Worm (Caenorhabditis elegans) whole organism, L3 larva: ENCODE measurements around the gene nxf-1.

ENCODE experiments used
- R02D3.7 ChIP-seq: fragments of 150-350 bp; optimal IDR thresholded peaks from 2 replicates; lab custom pipeline; 2014; ENCODE audit warnings: missing biosample characterization, missing genetic modification characterization
- ZK546.5 ChIP-seq: sonication (generic microtip); optimal IDR thresholded peaks from 2 replicates; lab custom pipeline; 2017; ENCODE audit warnings: missing biosample characterization, missing genetic modification characterization
- aly-2 ChIP-seq: fragments of 150-350 bp; optimal IDR thresholded peaks from 2 replicates; lab custom pipeline; 2014; ENCODE audit warnings: missing biosample characterization, missing genetic modification characterization
- ama-1 ChIP-seq: fragments of 150-350 bp; optimal IDR thresholded peaks from 2 replicates; lab custom pipeline; 2018
- ceh-16 ChIP-seq: sonication (generic microtip); optimal IDR thresholded peaks from 2 replicates; lab custom pipeline; 2017; ENCODE audit warnings: missing biosample characterization, missing genetic modification characterization
- ceh-28 ChIP-seq: fragments of 150-350 bp; optimal IDR thresholded peaks from 2 replicates; lab custom pipeline; 2014; ENCODE audit warnings: missing biosample characterization, missing genetic modification reagents, missing genetic modification characterization
- ceh-82 ChIP-seq: fragments of 150-350 bp; optimal IDR thresholded peaks from 2 replicates; lab custom pipeline; 2014; ENCODE audit warnings: missing biosample characterization, missing genetic modification characterization
- ceh-9 ChIP-seq: sonication (generic microtip); optimal IDR thresholded peaks from 2 replicates; lab custom pipeline; 2018; ENCODE audit warnings: missing biosample characterization, missing genetic modification characterization
- daf-12 ChIP-seq: fragments of 150-350 bp; optimal IDR thresholded peaks from 2 replicates; lab custom pipeline; 2014; ENCODE audit warnings: missing biosample characterization, missing genetic modification reagents, missing genetic modification characterization
- egl-27 ChIP-seq: sonication (generic microtip); optimal IDR thresholded peaks from 4 replicates; lab custom pipeline; 2017; ENCODE audit warnings: missing biosample characterization, missing genetic modification reagents, missing genetic modification characterization
- egl-5 ChIP-seq: fragments of 150-350 bp; optimal IDR thresholded peaks from 2 replicates; lab custom pipeline; 2017; ENCODE audit warnings: missing biosample characterization, missing genetic modification reagents, missing genetic modification characterization, inconsistent platforms
- elt-2 ChIP-seq: sonication (generic microtip); optimal IDR thresholded peaks from 2 replicates; lab custom pipeline; 2016; ENCODE audit warnings: missing genetic modification reagents, mild to moderate bottlenecking, missing genetic modification characterization, missing compliant biosample characterization
- elt-3 ChIP-seq, 3 experiments: fragments of 150-350 bp in 1 of 3; sonication (generic microtip) in 2 of 3; optimal IDR thresholded peaks; 2 replicates in 2 of 3; 4 replicates in 1 of 3; lab custom pipeline; 2014 to 2017; ENCODE audit warnings: missing biosample characterization in 3 of 3, missing genetic modification characterization in 3 of 3
- eor-1 ChIP-seq, 2 experiments: fragments of 150-350 bp; optimal IDR thresholded peaks; 2 replicates each; lab custom pipeline; 2014 to 2018; ENCODE audit warnings: missing biosample characterization in 2 of 2, missing genetic modification characterization in 2 of 2
- fkh-10 ChIP-seq: sonication (generic microtip); optimal IDR thresholded peaks from 2 replicates; lab custom pipeline; 2017; ENCODE audit warnings: missing biosample characterization, missing genetic modification reagents, missing genetic modification characterization
- fkh-2 ChIP-seq: fragments of 150-350 bp; optimal IDR thresholded peaks from 2 replicates; lab custom pipeline; 2014; ENCODE audit warnings: missing biosample characterization, missing genetic modification reagents, missing genetic modification characterization
- fos-1 ChIP-seq: fragments of 150-350 bp; optimal IDR thresholded peaks from 2 replicates; lab custom pipeline; 2014; ENCODE audit warnings: missing biosample characterization, missing genetic modification characterization
- hmg-11 ChIP-seq: sonication (generic microtip); optimal IDR thresholded peaks from 2 replicates; lab custom pipeline; 2016; ENCODE audit warnings: missing genetic modification characterization, missing compliant biosample characterization
- jun-1 ChIP-seq: fragments of 150-350 bp; optimal IDR thresholded peaks from 2 replicates; lab custom pipeline; 2014; ENCODE audit warnings: missing biosample characterization, missing genetic modification reagents, missing genetic modification characterization
- lin-15B ChIP-seq: fragments of 150-350 bp; optimal IDR thresholded peaks from 2 replicates; lab custom pipeline; 2014; ENCODE audit warnings: missing biosample characterization, missing genetic modification characterization
- lin-39 ChIP-seq: fragments of 150-350 bp; optimal IDR thresholded peaks from 2 replicates; lab custom pipeline; 2018; ENCODE audit warnings: missing biosample characterization, missing genetic modification reagents, missing genetic modification characterization
- mdl-1 ChIP-seq: fragments of 150-350 bp; optimal IDR thresholded peaks from 2 replicates; lab custom pipeline; 2014; ENCODE audit warnings: missing biosample characterization, missing genetic modification characterization
- nfya-1 ChIP-seq: sonication (generic microtip); optimal IDR thresholded peaks from 2 replicates; lab custom pipeline; 2017; ENCODE audit warnings: missing genetic modification characterization, mild to moderate bottlenecking, missing compliant biosample characterization, antibody characterized with exemption, moderate library complexity; ENCODE audit not compliant: insufficient read depth
- nhr-11 ChIP-seq: fragments of 150-350 bp; optimal IDR thresholded peaks from 2 replicates; lab custom pipeline; 2014; ENCODE audit warnings: missing biosample characterization, missing genetic modification characterization
- nhr-12 ChIP-seq: fragments of 150-350 bp; optimal IDR thresholded peaks from 2 replicates; lab custom pipeline; 2014; ENCODE audit warnings: missing biosample characterization, missing genetic modification characterization
- nhr-23 ChIP-seq: fragments of 150-350 bp; optimal IDR thresholded peaks from 2 replicates; lab custom pipeline; 2014; ENCODE audit warnings: missing biosample characterization, missing genetic modification reagents, missing genetic modification characterization
- nhr-237 ChIP-seq: fragments of 150-350 bp; optimal IDR thresholded peaks from 2 replicates; lab custom pipeline; 2014; ENCODE audit warnings: missing biosample characterization, missing genetic modification characterization
- nhr-28 ChIP-seq: fragments of 150-350 bp; optimal IDR thresholded peaks from 2 replicates; lab custom pipeline; 2014; ENCODE audit warnings: missing biosample characterization, missing genetic modification characterization
- nhr-67 ChIP-seq: fragments of 150-350 bp; optimal IDR thresholded peaks from 2 replicates; lab custom pipeline; 2014; ENCODE audit warnings: missing biosample characterization, missing genetic modification characterization
- nhr-76 ChIP-seq: fragments of 150-350 bp; sonication (generic microtip); optimal IDR thresholded peaks from 5 replicates; lab custom pipeline; 2014; ENCODE audit warnings: missing biosample characterization, missing genetic modification characterization
- nhr-77 ChIP-seq: fragments of 150-350 bp; optimal IDR thresholded peaks from 2 replicates; lab custom pipeline; 2014; ENCODE audit warnings: missing biosample characterization, missing genetic modification characterization
- pha-4 ChIP-seq: fragments of 150-350 bp; optimal IDR thresholded peaks from 2 replicates; lab custom pipeline; 2014; ENCODE audit warnings: missing biosample characterization, missing genetic modification reagents, missing genetic modification characterization
- sea-2 ChIP-seq: fragments of 150-350 bp; sonication (generic microtip); optimal IDR thresholded peaks from 4 replicates; lab custom pipeline; 2014; ENCODE audit warnings: missing biosample characterization, missing genetic modification reagents, missing genetic modification characterization
- skn-1 ChIP-seq: fragments of 150-350 bp; optimal IDR thresholded peaks from 2 replicates; lab custom pipeline; 2014; ENCODE audit warnings: missing biosample characterization, missing genetic modification characterization
- snpc-4 ChIP-seq: fragments of 150-350 bp; optimal IDR thresholded peaks from 2 replicates; lab custom pipeline; 2014; ENCODE audit warnings: missing biosample characterization, missing genetic modification characterization
- unc-39 ChIP-seq: sonication (generic microtip); optimal IDR thresholded peaks from 4 replicates; lab custom pipeline; 2017; ENCODE audit warnings: missing biosample characterization, missing genetic modification characterization
- unc-62 ChIP-seq: fragments of 150-350 bp; sonication (generic microtip); optimal IDR thresholded peaks from 4 replicates; lab custom pipeline; 2014; ENCODE audit warnings: missing biosample characterization, missing genetic modification reagents, missing genetic modification characterization
- zag-1 ChIP-seq: fragments of 150-350 bp; optimal IDR thresholded peaks from 2 replicates; lab custom pipeline; 2014; ENCODE audit warnings: missing biosample characterization, missing genetic modification characterization
- ztf-11 ChIP-seq: fragments of 150-350 bp; optimal IDR thresholded peaks from 2 replicates; lab custom pipeline; 2014; ENCODE audit warnings: missing biosample characterization, missing genetic modification characterization
- ztf-4 ChIP-seq: fragments of 150-350 bp; optimal IDR thresholded peaks from 2 replicates; lab custom pipeline; 2014; ENCODE audit warnings: missing biosample characterization, missing genetic modification characterization

nxf-1 gene

DNA sequence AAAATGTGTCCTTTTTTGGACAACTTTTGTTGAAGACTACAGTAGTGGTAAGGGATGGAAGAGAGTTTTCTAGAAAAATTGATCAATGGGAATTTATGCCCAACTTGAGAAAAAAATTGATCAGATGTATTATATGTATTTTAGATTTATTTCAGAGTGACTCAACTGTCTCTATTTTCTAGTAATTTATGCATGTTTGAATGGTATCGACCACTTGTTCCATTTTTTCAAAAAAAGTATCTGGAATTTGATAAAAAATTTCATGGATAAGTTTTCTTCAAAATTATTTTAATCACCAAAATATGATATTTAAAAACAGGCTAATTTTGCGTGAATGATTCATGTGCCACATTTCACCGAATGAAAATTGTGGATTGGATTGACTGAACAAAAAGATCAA is 23.0 kb downstream of the nxf-1 start, which contains the start of gene C15H11.10:
Gene C15H11.10, plus strand, starts transcription at position 301 of the 400 bp plus-strand sequence.
- no peak for TF ChIP-seq zag-1 (tag; lab: Kevin White, UChicago)
- no peak for TF ChIP-seq unc-62 (GFP tag; lab: Kevin White, UChicago)
- TF ChIP-seq lin-39 (tag; lab: Kevin White, UChicago): no peak
- TF ChIP-seq ztf-4 (tag; lab: Kevin White, UChicago): no peak
- TF ChIP-seq ceh-82 (tag; lab: Kevin White, UChicago): no peak
- no peak for TF ChIP-seq ceh-9 (tag; lab: Kevin White, UChicago)

DNA sequence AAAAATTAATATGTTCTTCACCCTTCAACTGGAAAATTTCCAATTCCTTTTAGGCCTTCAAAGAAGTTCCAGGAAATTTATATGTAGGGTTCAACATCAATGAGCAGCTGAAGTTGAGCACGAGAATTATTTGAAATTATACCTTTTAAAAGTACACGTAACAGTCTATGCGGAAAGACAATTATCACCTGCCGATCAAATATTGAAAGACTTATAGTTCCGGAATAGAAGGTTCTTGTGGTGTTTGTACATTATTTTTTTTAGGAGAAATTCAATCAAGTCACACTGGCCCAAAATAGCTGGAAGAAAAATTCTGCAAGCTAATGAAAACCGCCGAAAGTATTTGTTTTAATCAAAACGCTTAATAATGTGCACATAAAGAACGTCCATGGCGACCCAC is 34.6 kb downstream of the nxf-1 start:
- no peak for TF ChIP-seq ceh-9 (tag; lab: Kevin White, UChicago)
- TF ChIP-seq, all 47 proteins: peak for 0

- TF ChIP-seq aly-2 (tag; lab: Kevin White, UChicago) (no peak), egl-27 (tag; lab: Kevin White, UChicago) (no peak), fos-1 (no peak), unc-39 (tag; lab: Kevin White, UChicago) (no peak), nhr-237 (no peak), elt-3 (tag; optimal IDR thresholded peaks at IDR 0.05; lab: Kevin White, UChicago) (no peak), jun-1 (tag; lab: Kevin White, UChicago) (no peak), fkh-2 (tag; lab: Kevin White, UChicago) (no peak), ceh-28 (tag; lab: Kevin White, UChicago) (no peak), ama-1 (no peak), nfya-1 (no peak), daf-12 (no peak), nhr-67 (tag; lab: Kevin White, UChicago) (no peak), mdl-1 (tag; lab: Kevin White, UChicago) (no peak), egl-5 (tag; lab: Kevin White, UChicago) (no peak)
- TF ChIP-seq, all 47 proteins: peak for 0
Measured at ce11 chrV:14378986-14379385, 35.8 kb downstream of the nxf-1 start, which contains the start of gene npr-43. Gene npr-43 (minus strand): TSS chrV:14379086.

ce11 chrV:14378052-14378451 is 36.8 kb downstream of the nxf-1 start:
- TF ChIP-seq skn-1 (tag; lab: Kevin White, UChicago): no peak
- no peak for TF ChIP-seq pha-4
- TF ChIP-seq ceh-28 (tag; lab: Kevin White, UChicago): no peak
- no peak for TF ChIP-seq lin-15B
- no peak for TF ChIP-seq eor-1 (tag; optimal IDR thresholded peaks at IDR 0.05; lab: Kevin White, UChicago)
- TF ChIP-seq aly-2 (tag; lab: Kevin White, UChicago): no peak
- TF ChIP-seq nhr-76: no peak
- no peak for TF ChIP-seq hmg-11
- TF ChIP-seq nhr-67 (tag; lab: Kevin White, UChicago): no peak
- no peak for TF ChIP-seq ztf-11
- TF ChIP-seq nhr-237: no peak
- TF ChIP-seq nhr-77 (tag; lab: Kevin White, UChicago): no peak
- TF ChIP-seq sea-2 (GFP tag; lab: Kevin White, UChicago): no peak
- no peak for TF ChIP-seq snpc-4 (tag; lab: Kevin White, UChicago)
- TF ChIP-seq ceh-16 (tag; lab: Kevin White, UChicago): no peak
- TF ChIP-seq elt-2: no peak

DNA sequence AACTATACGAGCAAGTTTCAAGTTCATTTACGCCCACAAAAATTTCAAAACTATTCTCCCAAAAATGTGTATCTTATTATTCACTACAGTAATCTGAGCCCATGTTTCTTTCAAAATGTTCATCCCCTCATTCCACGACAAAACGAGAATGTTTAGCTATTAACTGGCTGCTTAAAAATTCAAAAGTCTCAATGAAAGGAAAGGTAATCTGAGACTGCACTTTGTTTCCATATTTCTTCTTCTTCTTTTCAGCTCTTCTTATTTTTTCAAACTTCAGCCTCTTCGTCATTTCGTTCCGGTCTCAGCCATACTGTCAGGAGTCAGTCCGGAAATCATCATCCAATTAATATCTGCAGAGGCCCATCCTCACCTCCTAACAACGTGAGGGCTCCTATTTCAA is 42.0 kb downstream of the nxf-1 start, which contains the start of gene unc-39:
Gene unc-39, plus strand, starts transcription at position 301 of the 400 bp plus-strand sequence.
- no peak for TF ChIP-seq ZK546.5 (tag; lab: Kevin White, UChicago)
- TF ChIP-seq nhr-237: no peak
- no peak for TF ChIP-seq nhr-28 (tag; lab: Kevin White, UChicago)
- TF ChIP-seq nhr-12 (tag; lab: Kevin White, UChicago): no peak
- TF ChIP-seq ceh-28 (tag; lab: Kevin White, UChicago): no peak
- no peak for TF ChIP-seq nhr-76
- no peak for TF ChIP-seq R02D3.7 (tag; lab: Kevin White, UChicago)
- TF ChIP-seq ztf-4 (tag; lab: Kevin White, UChicago): no peak
- TF ChIP-seq hmg-11: no peak
- no peak for TF ChIP-seq pha-4
- TF ChIP-seq nhr-23 (tag; lab: Kevin White, UChicago): no peak
- TF ChIP-seq egl-27 (tag; lab: Kevin White, UChicago): no peak
- no peak for TF ChIP-seq ztf-11
- TF ChIP-seq elt-3 (tag; optimal IDR thresholded peaks at IDR 0.05; lab: Kevin White, UChicago): no peak
- no peak for TF ChIP-seq egl-5 (tag; lab: Kevin White, UChicago)
- no peak for TF ChIP-seq fkh-10 (GFP tag; lab: Kevin White, UChicago)
- no peak for TF ChIP-seq nhr-11 (tag; lab: Kevin White, UChicago)
- TF ChIP-seq skn-1 (tag; lab: Kevin White, UChicago): no peak
